Worm (Caenorhabditis elegans) whole organism, L4 larva: ENCODE results near the gene F29A7.4.
A peak's percentile ranks its signal among the peaks of the same experiment; 100 is the strongest.

Experiments
- R02D3.7 ChIP-seq: fragments of 150-350 bp; sonication (generic microtip); optimal IDR thresholded peaks from 3 replicates; lab custom pipeline; 2014; ENCODE audit warnings: missing biosample characterization, missing genetic modification characterization
- Y105C5A.15 ChIP-seq: fragments of 200-800 bp; sonication (Bioruptor generic); IDR thresholded peaks from 2 replicates; pipeline ENCODE4 v1.3.6; 2022; ENCODE audit warnings: missing genetic modification characterization, missing compliant biosample characterization
- Y75B8A.6 ChIP-seq: fragments of 200-800 bp; sonication (Bioruptor generic); IDR thresholded peaks from 2 replicates; pipeline ENCODE4 v1.3.6; 2022; ENCODE audit warnings: missing genetic modification reagents, missing genetic modification characterization, missing compliant biosample characterization
- aly-2 ChIP-seq: sonication (generic microtip); optimal IDR thresholded peaks from 2 replicates; lab custom pipeline; 2018; ENCODE audit warnings: missing biosample characterization, missing genetic modification characterization
- ceh-62 ChIP-seq: sonication (generic microtip); optimal IDR thresholded peaks from 2 replicates; lab custom pipeline; 2017; ENCODE audit warnings: missing biosample characterization, missing genetic modification characterization
- ctbp-1 ChIP-seq: fragments of 200-800 bp; sonication (Bioruptor generic); IDR thresholded peaks from 2 replicates; pipeline ENCODE4 v1.3.6; 2022; ENCODE audit warnings: missing genetic modification reagents, missing genetic modification characterization, missing compliant biosample characterization
- dmd-6 ChIP-seq: fragments of 200-800 bp; sonication (Bioruptor generic); IDR thresholded peaks from 2 replicates; pipeline ENCODE4 v1.3.6; 2022; ENCODE audit warnings: missing genetic modification reagents, missing genetic modification characterization, missing compliant biosample characterization
- egl-43 ChIP-seq: fragments of 200-800 bp; sonication (Bioruptor generic); IDR thresholded peaks from 2 replicates; pipeline ENCODE4 v1.3.6; 2022; ENCODE audit warnings: missing genetic modification reagents, missing genetic modification characterization, missing compliant biosample characterization
- hlh-11 ChIP-seq: fragments of 200-800 bp; sonication (Bioruptor generic); optimal IDR thresholded peaks from 2 replicates; lab custom pipeline; 2018; ENCODE audit warnings: mild to moderate bottlenecking, missing genetic modification characterization, missing compliant biosample characterization
- hlh-30 ChIP-seq: sonication (generic microtip); optimal IDR thresholded peaks from 2 replicates; lab custom pipeline; 2017; ENCODE audit warnings: antibody characterized with exemption, mild to moderate bottlenecking, missing genetic modification characterization, missing compliant biosample characterization; ENCODE audit not compliant: insufficient read depth
- lin-38 ChIP-seq: fragments of 200-800 bp; sonication (Bioruptor generic); IDR thresholded peaks from 2 replicates; pipeline ENCODE4 v1.3.6; 2022; ENCODE audit warnings: missing genetic modification reagents, missing genetic modification characterization, missing compliant biosample characterization
- lin-39 ChIP-seq: fragments of 150-350 bp; optimal IDR thresholded peaks from 2 replicates; lab custom pipeline; 2014; ENCODE audit warnings: missing biosample characterization, missing genetic modification reagents, missing genetic modification characterization
- lsy-2 ChIP-seq, 2 experiments: fragments of 150-350 bp in 1 of 2; sonication (generic microtip) in 1 of 2; optimal IDR thresholded peaks; 2 replicates each; lab custom pipeline; 2014 to 2017; ENCODE audit warnings: missing biosample characterization in 2 of 2, missing genetic modification characterization in 2 of 2
- madf-5 ChIP-seq, 2 experiments: fragments of 200-800 bp; sonication (Bioruptor generic); IDR thresholded peaks; 2 replicates each; pipeline ENCODE4 v1.3.6; 2022; ENCODE audit warnings: missing compliant biosample characterization in 2 of 2, missing genetic modification characterization in 2 of 2
- mdt-29 ChIP-seq: fragments of 200-800 bp; sonication (Bioruptor generic); IDR thresholded peaks from 2 replicates; pipeline ENCODE4 v1.3.6; 2022; ENCODE audit warnings: missing genetic modification reagents, missing genetic modification characterization, missing compliant biosample characterization
- mep-1 ChIP-seq: fragments of 150-350 bp; sonication (generic microtip); optimal IDR thresholded peaks from 3 replicates; lab custom pipeline; 2014; ENCODE audit warnings: missing biosample characterization, missing genetic modification characterization
- mxl-3 ChIP-seq: fragments of 200-800 bp; sonication (Bioruptor generic); optimal IDR thresholded peaks from 2 replicates; lab custom pipeline; 2018; ENCODE audit warnings: mild to moderate bottlenecking, missing genetic modification characterization, missing compliant biosample characterization
- nhr-10 ChIP-seq: fragments of 150-350 bp; optimal IDR thresholded peaks from 2 replicates; lab custom pipeline; 2014; ENCODE audit warnings: missing biosample characterization, missing genetic modification characterization
- nhr-102 ChIP-seq: sonication (generic microtip); optimal IDR thresholded peaks from 2 replicates; lab custom pipeline; 2016; ENCODE audit warnings: mild to moderate bottlenecking, missing genetic modification characterization, moderate library complexity, missing compliant biosample characterization
- nhr-11 ChIP-seq: fragments of 150-350 bp; optimal IDR thresholded peaks from 2 replicates; lab custom pipeline; 2014; ENCODE audit warnings: missing biosample characterization, missing genetic modification characterization
- nhr-25 ChIP-seq: sonication (generic microtip); optimal IDR thresholded peaks from 2 replicates; lab custom pipeline; 2017; ENCODE audit warnings: missing genetic modification characterization, mild to moderate bottlenecking, missing compliant biosample characterization, antibody characterized with exemption, moderate library complexity, borderline replicate concordance; ENCODE audit not compliant: insufficient read depth
- nhr-42 ChIP-seq: fragments of 200-800 bp; sonication (Bioruptor generic); IDR thresholded peaks from 2 replicates; pipeline ENCODE4 v1.3.6; 2022; ENCODE audit warnings: missing genetic modification characterization, missing compliant biosample characterization
- nhr-48 ChIP-seq: sonication (generic microtip); optimal IDR thresholded peaks from 2 replicates; lab custom pipeline; 2016; ENCODE audit warnings: mild to moderate bottlenecking, missing genetic modification characterization, missing compliant biosample characterization
- pha-4 ChIP-seq, 2 experiments: fragments of 150-350 bp in 1 of 2; fragments of 200-800 bp in 1 of 2; sonication (Bioruptor generic) in 1 of 2; IDR thresholded peaks in 1 of 2; optimal IDR thresholded peaks in 1 of 2; 2 replicates each; pipeline versions ENCODE4 v1.3.6 to Lab custom; 2014 to 2022; ENCODE audit warnings: missing genetic modification characterization in 2 of 2, missing genetic modification reagents in 2 of 2, missing biosample characterization in 1 of 2, missing compliant biosample characterization in 1 of 2
- pqm-1 ChIP-seq: sonication (generic microtip); optimal IDR thresholded peaks from 2 replicates; lab custom pipeline; 2017; ENCODE audit warnings: missing biosample characterization, missing genetic modification characterization
- set-16 ChIP-seq: fragments of 200-800 bp; sonication (Bioruptor generic); IDR thresholded peaks from 2 replicates; pipeline ENCODE4 v1.3.6; 2022; ENCODE audit warnings: missing genetic modification reagents, missing genetic modification characterization, missing compliant biosample characterization
- snpc-4 ChIP-seq: fragments of 150-350 bp; optimal IDR thresholded peaks from 2 replicates; lab custom pipeline; 2014; ENCODE audit warnings: missing biosample characterization, missing genetic modification characterization
- spr-1 ChIP-seq: sonication (generic microtip); optimal IDR thresholded peaks from 2 replicates; lab custom pipeline; 2016; ENCODE audit warnings: mild to moderate bottlenecking, missing genetic modification characterization, missing compliant biosample characterization
- tag-97 ChIP-seq: fragments of 200-800 bp; sonication (Bioruptor generic); IDR thresholded peaks from 2 replicates; pipeline ENCODE4 v1.3.6; 2022; ENCODE audit warnings: missing genetic modification characterization, missing compliant biosample characterization
- unc-130 ChIP-seq: sonication (generic microtip); optimal IDR thresholded peaks from 2 replicates; lab custom pipeline; 2016; ENCODE audit warnings: missing genetic modification reagents, missing genetic modification characterization, missing compliant biosample characterization
- unc-62 ChIP-seq, 3 experiments: fragments of 150-350 bp in 1 of 3; sonication (generic microtip); optimal IDR thresholded peaks in 2 of 3; peaks in 1 of 3; 1 replicate in 1 of 3; 2 replicates in 2 of 3; lab custom pipeline; 2014 to 2017; ENCODE audit warnings: missing biosample characterization in 3 of 3, missing genetic modification characterization in 3 of 3, missing genetic modification reagents in 3 of 3, missing genotype in 1 of 3
- zag-1 ChIP-seq: fragments of 150-350 bp; optimal IDR thresholded peaks from 2 replicates; lab custom pipeline; 2014; ENCODE audit warnings: missing biosample characterization, missing genetic modification characterization
- zip-11 ChIP-seq: fragments of 200-800 bp; sonication (Bioruptor generic); IDR thresholded peaks from 2 replicates; pipeline ENCODE4 v1.3.6; 2022; ENCODE audit warnings: missing genetic modification characterization, missing compliant biosample characterization

F29A7.4 gene

DNA sequence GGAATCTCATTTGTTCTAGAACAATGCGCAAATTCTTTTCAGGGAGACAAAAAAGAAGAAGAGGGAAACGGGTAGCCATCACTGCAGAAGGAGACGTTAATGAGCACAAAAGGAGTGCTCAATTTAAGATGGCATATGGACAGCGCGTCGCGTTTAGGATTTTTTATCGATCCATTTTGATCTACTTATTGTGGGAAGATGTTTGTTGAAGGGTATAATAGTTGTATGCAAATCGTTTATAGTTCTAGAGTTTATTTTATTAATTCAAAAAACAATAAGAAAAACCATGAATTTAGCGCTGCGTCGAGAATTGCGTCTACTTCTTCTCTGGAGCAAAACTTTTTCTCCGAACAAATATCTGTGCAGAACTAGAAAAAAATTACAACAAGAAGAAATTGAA lies 23.7 kb downstream of the F29A7.4 start, which contains the start of gene sdz-9:
Gene sdz-9, minus strand, starts transcription at position 101 of the 400 bp plus-strand sequence.
- TF ChIP-seq tag-97 (no peak), mxl-3 (no peak), unc-62 (GFP tag; optimal IDR thresholded peaks at IDR 0.05 in 1 of 2; lab: Kevin White, UChicago) (peak in 1 of 2 experiments; percentile 10), unc-62 (tag; optimal IDR thresholded peaks at IDR 0.05; lab: Kevin White, UChicago) (no peak)

DNA sequence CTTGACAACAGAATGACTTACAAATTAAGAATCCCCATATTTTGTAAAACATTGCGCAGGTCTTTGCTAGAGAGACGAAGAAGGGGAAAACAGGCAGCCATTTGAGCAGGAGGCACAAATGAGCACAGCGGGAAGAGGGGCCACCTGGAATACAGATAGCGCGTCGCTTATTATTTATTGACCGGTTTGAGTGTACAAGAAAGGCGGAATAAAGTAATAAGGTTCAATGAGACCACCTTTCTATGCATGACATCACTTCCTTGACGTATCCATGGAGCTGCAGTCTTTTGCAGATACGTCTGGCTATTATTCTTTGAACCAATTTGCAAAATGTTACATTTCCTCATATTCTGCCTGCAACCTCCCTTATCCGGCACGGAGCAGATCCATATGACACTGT lies 25.1 kb downstream of the F29A7.4 start, which contains the start of gene fbxb-111:
Gene fbxb-111, minus strand, starts transcription at position 101 of the 400 bp plus-strand sequence.
- no peak for TF ChIP-seq R02D3.7 (tag; lab: Kevin White, UChicago)
- no peak for TF ChIP-seq aly-2 (tag; lab: Kevin White, UChicago)
- TF ChIP-seq, all 104 proteins: peak for 0

DNA sequence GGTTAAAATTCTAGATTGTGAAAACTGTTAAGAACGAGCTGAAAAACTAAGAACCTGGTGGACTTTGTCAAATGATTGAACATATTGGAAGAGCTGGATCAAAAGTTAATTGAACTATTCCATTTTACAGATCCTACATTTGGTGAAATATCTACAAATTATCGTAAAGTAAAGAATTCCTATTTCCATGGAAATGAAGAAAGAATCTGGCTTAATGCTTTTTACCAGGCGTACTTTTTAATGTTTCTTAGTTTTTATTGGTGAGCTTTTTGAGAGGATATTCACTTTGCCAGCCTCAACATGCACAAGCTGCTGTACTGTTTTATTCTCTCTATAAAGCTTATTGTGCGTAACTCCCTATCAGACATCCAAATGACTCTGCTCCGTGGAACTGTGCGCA lies 28.0 kb downstream of the F29A7.4 start, which contains the start of gene F08D12.4:
Gene F08D12.4, plus strand, starts transcription at position 301 of the 400 bp plus-strand sequence.
- no peak for TF ChIP-seq nhr-25 (tag; lab: Kevin White, UChicago)
- TF ChIP-seq madf-5 (GFP tag; IDR thresholded peaks at IDR 0.05; lab: Robert Waterston, UW) = no peak
- no peak for TF ChIP-seq dmd-6 (GFP tag; lab: Robert Waterston, UW)
- TF ChIP-seq hlh-30 (tag; lab: Kevin White, UChicago) = no peak
- TF ChIP-seq nhr-48 (tag; lab: Kevin White, UChicago) = no peak
- no peak for TF ChIP-seq hlh-11 (tag; lab: Kevin White, UChicago)
- no peak for TF ChIP-seq nhr-102 (tag; lab: Kevin White, UChicago)
- no peak for TF ChIP-seq pqm-1
- no peak for TF ChIP-seq nhr-10
- TF ChIP-seq nhr-42 (GFP tag; lab: Robert Waterston, UW) = no peak
- no peak for TF ChIP-seq Y75B8A.6
- no peak for TF ChIP-seq unc-130 (GFP tag; lab: Kevin White, UChicago)
- no peak for TF ChIP-seq mdt-29 (GFP tag; lab: Robert Waterston, UW)
- TF ChIP-seq nhr-11 = no peak
- no peak for TF ChIP-seq snpc-4 (tag; lab: Kevin White, UChicago)
- TF ChIP-seq ctbp-1 (GFP tag; lab: Robert Waterston, UW) = no peak
- no peak for TF ChIP-seq zag-1 (tag; lab: Kevin White, UChicago)
- no peak for TF ChIP-seq ceh-62

DNA sequence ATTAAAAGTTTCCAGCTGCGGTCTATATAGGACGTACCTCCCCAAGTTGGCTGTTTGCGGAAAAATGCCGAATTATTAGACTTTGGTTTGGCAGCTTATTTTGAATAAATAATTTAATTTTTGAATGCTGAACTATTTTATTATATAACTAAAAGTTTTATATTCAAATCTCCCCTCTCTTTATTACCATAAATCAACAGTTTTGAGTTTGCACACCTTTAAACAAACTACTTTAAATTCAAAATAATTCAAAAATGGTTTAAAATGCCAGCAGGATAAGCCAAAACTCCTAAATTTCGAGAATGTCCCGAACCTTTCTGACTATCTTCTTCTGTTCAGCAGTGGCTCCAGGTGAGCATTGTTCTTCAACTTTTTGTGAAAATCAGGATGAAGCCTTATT lies 29.5 kb downstream of the F29A7.4 start, which contains the start of gene F08D12.3:
Gene F08D12.3, plus strand, starts transcription at position 301 of the 400 bp plus-strand sequence.
- TF ChIP-seq spr-1 (no peak), pha-4 (GFP tag; IDR thresholded peaks at IDR 0.05; lab: Robert Waterston, UW) (no peak), pha-4 (tag; optimal IDR thresholded peaks at IDR 0.05; lab: Kevin White, UChicago) (no peak), lin-39 (tag; lab: Kevin White, UChicago) (no peak)

- no peak for TF ChIP-seq nhr-42 (GFP tag; lab: Robert Waterston, UW)
- no peak for TF ChIP-seq zip-11 (GFP tag; lab: Robert Waterston, UW)
- TF ChIP-seq unc-62 (GFP tag; optimal IDR thresholded peaks at IDR 0.05 in 1 of 2; lab: Kevin White, UChicago) = peak in 1 of 2 experiments; percentile 56
- no peak for TF ChIP-seq unc-62 (tag; optimal IDR thresholded peaks at IDR 0.05; lab: Kevin White, UChicago)
- TF ChIP-seq lsy-2 (tag; optimal IDR thresholded peaks at IDR 0.05; lab: Kevin White, UChicago) = no peak
- no peak for TF ChIP-seq snpc-4 (tag; lab: Kevin White, UChicago)
- no peak for TF ChIP-seq Y105C5A.15 (GFP tag; lab: Robert Waterston, UW)
- TF ChIP-seq lin-38 (GFP tag; lab: Robert Waterston, UW) = no peak
- TF ChIP-seq egl-43 = no peak
- no peak for TF ChIP-seq pqm-1
- peak; percentile 50; the same call in 1 of the 2 replicates for TF ChIP-seq set-16
- TF ChIP-seq mep-1 = no peak
Measured at ce11 chrII:2780804-2781203, 31.0 kb downstream of the F29A7.4 start.
